Fruit fly (Drosophila melanogaster): ENCODE data around the gene Arl1.

Arl1 gene

DNA sequence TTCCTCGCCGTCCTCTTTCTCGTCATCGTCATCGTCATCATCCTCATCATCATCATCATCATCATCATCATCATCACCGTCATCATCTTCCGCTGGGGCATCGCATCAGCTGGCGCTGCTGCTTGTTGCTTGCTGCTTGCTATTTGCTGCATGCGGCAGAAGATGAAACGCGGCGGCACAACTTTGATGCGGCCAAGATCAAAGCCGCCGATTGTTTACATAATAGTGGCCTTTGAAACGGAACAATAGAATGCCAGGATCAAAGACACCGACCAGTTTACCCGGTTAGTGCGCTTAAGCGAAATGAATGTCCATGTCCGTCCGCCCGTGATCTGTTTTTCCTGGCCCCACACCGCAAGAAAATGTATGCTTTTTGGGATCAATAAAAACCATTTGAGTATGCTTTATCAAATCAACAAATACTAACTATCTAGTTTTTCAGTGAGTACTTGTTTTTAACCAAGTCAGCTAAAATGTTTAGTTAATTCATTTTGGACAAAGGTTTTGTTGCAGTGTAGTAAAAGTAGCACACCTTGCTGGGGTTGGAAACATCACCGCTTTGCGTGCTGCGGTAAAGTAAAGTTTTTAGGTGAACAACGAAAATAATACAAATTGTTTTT lies 38.2 kb downstream of the Arl1 start (continued):
- TF ChIP-seq twi (tag; optimal IDR thresholded peaks at IDR 0.05): peak; percentile 55
- no peak for TF ChIP-seq Stat92E (GFP tag; optimal IDR thresholded peaks at IDR 0.05)
- TF ChIP-seq Drgx (GFP tag; IDR thresholded peaks at IDR 0.05): no peak
- TF ChIP-seq p53 (GFP tag; optimal IDR thresholded peaks at IDR 0.05): no peak
- TF ChIP-seq CG9727 (GFP tag; optimal IDR thresholded peaks at IDR 0.05): peak; percentile 80
- no peak for TF ChIP-seq lbe (GFP tag; optimal IDR thresholded peaks at IDR 0.05)
- TF ChIP-seq CG16813 (GFP tag; IDR thresholded peaks at IDR 0.05; ENCODE audit: partially characterized antibody): no peak
- no peak for TF ChIP-seq ro (GFP tag; IDR thresholded peaks at IDR 0.05)
- no peak for TF ChIP-seq Opbp (GFP tag; IDR thresholded peaks at IDR 0.05; ENCODE audit: partially characterized antibody)
- peak; percentile 34 for TF ChIP-seq jing (GFP tag; optimal IDR thresholded peaks at IDR 0.05)
- TF ChIP-seq br (optimal IDR thresholded peaks at IDR 0.05): no peak
- peak; percentile 30 for TF ChIP-seq Bdp1 (GFP tag; optimal IDR thresholded peaks at IDR 0.05)
- TF ChIP-seq tll (GFP tag; optimal IDR thresholded peaks at IDR 0.05): peak in 1 of 2 experiments; percentile 31
- TF ChIP-seq ttk (GFP tag; IDR thresholded peaks at IDR 0.05): 0 out of 2 replicates have a peak, but pooled peaks have one; percentile 16
- TF ChIP-seq gcm (GFP tag; optimal IDR thresholded peaks at IDR 0.05): peak; percentile 50
- no peak for TF ChIP-seq dati (GFP tag; IDR thresholded peaks at IDR 0.05)
- TF ChIP-seq CG6654 (GFP tag; optimal IDR thresholded peaks at IDR 0.05): no peak
- TF ChIP-seq CG3847 (GFP tag; IDR thresholded peaks at IDR 0.05): no peak
- TF ChIP-seq NC2α (GFP tag; optimal IDR thresholded peaks at IDR 0.05): peak; percentile 3
- no peak for TF ChIP-seq tap (tag; optimal IDR thresholded peaks at IDR 0.05)
- peak; percentile 33; the same call in 1 of the 3 replicates for TF ChIP-seq ase (GFP tag; IDR thresholded peaks at IDR 0.05)
- no peak for TF ChIP-seq Aef1 (GFP tag; IDR thresholded peaks at IDR 0.05)
- no peak for TF ChIP-seq Hr39 (optimal IDR thresholded peaks at IDR 0.05)
- TF ChIP-seq da (GFP tag; optimal IDR thresholded peaks at IDR 0.05): peak; percentile 4
- TF ChIP-seq CG9817 (tag; optimal IDR thresholded peaks at IDR 0.05): no peak
- no peak for TF ChIP-seq vnd (GFP tag; IDR thresholded peaks at IDR 0.05; ENCODE audit: partially characterized antibody)
- no peak for TF ChIP-seq bowl (GFP tag; IDR thresholded peaks at IDR 0.05)
- TF ChIP-seq E2f2 (GFP tag; IDR thresholded peaks at IDR 0.05): peak; percentile 18; the same call in 1 of the 2 replicates
- TF ChIP-seq CG7556 (GFP tag; optimal IDR thresholded peaks at IDR 0.05): peak; percentile 28
- TF ChIP-seq D19A (tag; optimal IDR thresholded peaks at IDR 0.05): peak; percentile 65
- TF ChIP-seq CG1024 (GFP tag; IDR thresholded peaks at IDR 0.05): peak; percentile 58
- TF ChIP-seq MTF-1 (GFP tag; optimal IDR thresholded peaks at IDR 0.05; ENCODE audit: borderline replicate concordance): no peak
- TF ChIP-seq hbn (GFP tag; IDR thresholded peaks at IDR 0.05; ENCODE audit: partially characterized antibody): no peak
- TF ChIP-seq ken (GFP tag; IDR thresholded peaks at IDR 0.05): peak; percentile 23; the same call in 1 of the 3 replicates
- no peak for TF ChIP-seq BEAF-32 (GFP tag; optimal IDR thresholded peaks at IDR 0.05)
- no peak for TF ChIP-seq yki (optimal IDR thresholded peaks at IDR 0.05)
- TF ChIP-seq CG13775 (GFP tag; optimal IDR thresholded peaks at IDR 0.05): peak; percentile 51
- peak; percentile 14 for TF ChIP-seq CG8290 (GFP tag; optimal IDR thresholded peaks at IDR 0.05)
- TF ChIP-seq CG8290 (tag; optimal IDR thresholded peaks at IDR 0.05): peak; percentile 30 to 31
- no peak for TF ChIP-seq stc (GFP tag; IDR thresholded peaks at IDR 0.05)
- TF ChIP-seq CG12104 (GFP tag; optimal IDR thresholded peaks at IDR 0.05): no peak
- TF ChIP-seq Bteb2 (GFP tag; optimal IDR thresholded peaks at IDR 0.05): no peak
- TF ChIP-seq en (GFP tag; optimal IDR thresholded peaks at IDR 0.05): no peak
- no peak for TF ChIP-seq YL-1 (GFP tag; optimal IDR thresholded peaks at IDR 0.05)
- peak; percentile 85 for TF ChIP-seq Xrp1 (GFP tag; IDR thresholded peaks at IDR 0.05)
- no peak for TF ChIP-seq HLH3B (GFP tag; IDR thresholded peaks at IDR 0.05)
- peak; percentile 10 for TF ChIP-seq CG18764 (GFP tag; optimal IDR thresholded peaks at IDR 0.05)
- TF ChIP-seq Dfd (GFP tag; optimal IDR thresholded peaks at IDR 0.05): no peak
- TF ChIP-seq Mrtf (GFP tag; IDR thresholded peaks at IDR 0.05): no peak; the same call in 2 of the 3 replicates
- TF ChIP-seq ash1 (GFP tag; optimal IDR thresholded peaks at IDR 0.05): no peak
- peak; percentile 3 for TF ChIP-seq CG9876 (GFP tag; optimal IDR thresholded peaks at IDR 0.05)
- TF ChIP-seq Hmx (GFP tag; optimal IDR thresholded peaks at IDR 0.05): no peak
